Fruit fly (Drosophila melanogaster): ENCODE data around the gene CG34345.

Gene CG34345

DNA sequence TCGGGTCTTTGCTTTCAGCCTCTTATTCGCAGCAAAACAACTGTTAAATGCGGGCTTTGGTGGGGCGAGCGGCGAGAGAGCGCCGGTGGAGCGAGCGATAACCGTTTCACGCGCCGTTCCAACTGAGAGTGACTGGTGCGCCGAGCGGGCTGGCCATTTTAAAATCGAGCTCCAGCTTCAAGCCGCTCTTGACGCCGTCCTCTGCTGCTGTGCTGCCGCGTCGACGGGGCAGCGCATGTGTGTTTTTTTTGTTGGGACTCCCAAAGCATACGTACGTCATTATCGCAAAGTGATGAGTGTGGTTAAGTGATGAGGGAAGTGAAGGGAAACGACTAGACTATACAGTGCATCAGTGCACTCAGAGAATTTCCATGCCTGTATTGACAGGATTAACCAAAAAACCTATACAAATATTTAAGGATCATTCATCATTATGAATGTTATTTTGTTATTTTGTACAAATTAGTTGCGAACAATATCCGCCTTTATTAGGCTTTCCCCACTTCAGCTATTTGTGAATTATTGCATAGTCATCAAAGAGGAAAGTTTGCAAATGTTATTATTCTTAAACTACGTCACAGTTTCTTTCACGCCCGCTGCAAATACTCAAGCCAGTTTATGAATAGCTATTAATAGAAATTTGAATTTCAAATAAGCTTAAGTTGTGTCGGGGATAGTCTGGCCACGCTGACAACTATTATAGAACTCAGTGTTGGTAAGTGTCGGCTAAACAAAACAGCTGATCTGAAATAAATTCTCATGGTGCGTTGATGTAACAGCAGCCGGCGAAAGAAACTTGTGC is 50.5 kb downstream of the CG34345 start, which contains the start of gene Spn27A (continued):
- TF ChIP-seq slp2 (GFP tag; optimal IDR thresholded peaks at IDR 0.05) (peak; percentile 53), Ets97D (GFP tag; optimal IDR thresholded peaks at IDR 0.05) (peak; percentile 65), wdn (GFP tag; IDR thresholded peaks at IDR 0.05) (no peak), en (GFP tag; optimal IDR thresholded peaks at IDR 0.05) (peak; percentile 19), CG11696 (GFP tag; IDR thresholded peaks at IDR 0.05) (no peak), CG6791 (GFP tag; IDR thresholded peaks at IDR 0.05; ENCODE audit: partially characterized antibody) (no peak), ato (GFP tag; IDR thresholded peaks at IDR 0.05; ENCODE audit: partially characterized antibody) (no peak), Eip74EF (GFP tag; optimal IDR thresholded peaks at IDR 0.05) (peak in 1 of 2 experiments; percentile 53), gsb-n (tag; optimal IDR thresholded peaks at IDR 0.05) (peak; percentile 59), CG11504 (tag; optimal IDR thresholded peaks at IDR 0.05) (no peak), CG1647 (GFP tag; optimal IDR thresholded peaks at IDR 0.05) (no peak), CG15479 (GFP tag; optimal IDR thresholded peaks at IDR 0.05) (no peak), Bgb (GFP tag; IDR thresholded peaks at IDR 0.05; ENCODE audit: partially characterized antibody) (peak; percentile 30; the same call in 1 of the 2 replicates), Blimp-1 (GFP tag; optimal IDR thresholded peaks at IDR 0.05) (peak; percentile 66), CG4707 (GFP tag; optimal IDR thresholded peaks at IDR 0.05) (no peak), unc-4 (GFP tag; IDR thresholded peaks at IDR 0.05; ENCODE audit: partially characterized antibody) (no peak), CG31388 (GFP tag; optimal IDR thresholded peaks at IDR 0.05) (no peak), CG10147 (GFP tag; optimal IDR thresholded peaks at IDR 0.05) (peak; percentile 30), CG14710 (tag; optimal IDR thresholded peaks at IDR 0.05) (peak; percentile 75), CG3847 (GFP tag; IDR thresholded peaks at IDR 0.05) (peak; percentile 41), pan (optimal IDR thresholded peaks at IDR 0.05) (no peak), pan (GFP tag; optimal IDR thresholded peaks at IDR 0.05 in 1 of 2, IDR thresholded peaks at IDR 0.05 in 1 of 2) (peak in 1 of 2 experiments; percentile 53), CG1233 (GFP tag; optimal IDR thresholded peaks at IDR 0.05) (peak; percentile 54), B-H2 (GFP tag; optimal IDR thresholded peaks at IDR 0.05) (peak; percentile 78), nerfin-1 (tag; optimal IDR thresholded peaks at IDR 0.05) (peak; percentile 76), CG8478 (optimal IDR thresholded peaks at IDR 0.05) (no peak), Antp (GFP tag; optimal IDR thresholded peaks at IDR 0.05) (peak; percentile 50), salm (tag; optimal IDR thresholded peaks at IDR 0.05) (peak; percentile 31), da (GFP tag; optimal IDR thresholded peaks at IDR 0.05) (no peak), Lpt (GFP tag; optimal IDR thresholded peaks at IDR 0.05) (no peak), nom (GFP tag; optimal IDR thresholded peaks at IDR 0.05) (peak; percentile 86), CG6765 (GFP tag; optimal IDR thresholded peaks at IDR 0.05) (no peak), CG6654 (GFP tag; optimal IDR thresholded peaks at IDR 0.05) (peak; percentile 2), cato (GFP tag; optimal IDR thresholded peaks at IDR 0.05; ENCODE audit: borderline replicate concordance) (no peak), sqz (GFP tag; optimal IDR thresholded peaks at IDR 0.05) (peak; percentile 78), CG9817 (tag; optimal IDR thresholded peaks at IDR 0.05) (peak; percentile 25), Abd-B (GFP tag; optimal IDR thresholded peaks at IDR 0.05) (peak; percentile 59), rib (GFP tag; IDR thresholded peaks at IDR 0.05) (0 out of 2 replicates have a peak, but pooled peaks have one; percentile 17), al (GFP tag; IDR thresholded peaks at IDR 0.05) (no peak), dan (GFP tag; IDR thresholded peaks at IDR 0.05) (no peak), zen2 (GFP tag; IDR thresholded peaks at IDR 0.05; ENCODE audit: partially characterized antibody) (peak; percentile 6; the same call in 1 of the 3 replicates), Oli (tag; optimal IDR thresholded peaks at IDR 0.05) (peak; percentile 63), Nf-YA (GFP tag; IDR thresholded peaks at IDR 0.05) (no peak), CG12236 (GFP tag; optimal IDR thresholded peaks at IDR 0.05) (no peak), lola (GFP tag; optimal IDR thresholded peaks at IDR 0.05) (peak in 1 of 3 experiments; percentile 59), gcm (GFP tag; optimal IDR thresholded peaks at IDR 0.05) (peak; percentile 83), ken (GFP tag; IDR thresholded peaks at IDR 0.05) (peak; percentile 50; the same call in 2 of the 3 replicates), ham (GFP tag; IDR thresholded peaks at IDR 0.05) (no peak)

Measured in whole organism, embryonic.